Worm (Caenorhabditis elegans) whole organism, L4 larva: ENCODE results near the gene srz-16.

Source experiments
- F10B5.3 ChIP-seq: sonication (generic microtip); optimal IDR thresholded peaks from 2 replicates; lab custom pipeline; 2016; ENCODE audit warnings: mild to moderate bottlenecking, missing genetic modification characterization, missing compliant biosample characterization
- F26F4.8 ChIP-seq: fragments of 200-800 bp; sonication (Bioruptor generic); conservative IDR thresholded peaks from 2 replicates; pipeline ENCODE4 v1.3.6; 2022; ENCODE audit warnings: missing genetic modification characterization, missing compliant biosample characterization
- T20F7.1 ChIP-seq: fragments of 200-800 bp; sonication (Bioruptor generic); optimal IDR thresholded peaks from 2 replicates; lab custom pipeline; 2018; ENCODE audit warnings: mild to moderate bottlenecking, missing genetic modification characterization, missing compliant biosample characterization
- Y75B8A.6 ChIP-seq: fragments of 200-800 bp; sonication (Bioruptor generic); IDR thresholded peaks from 2 replicates; pipeline ENCODE4 v1.3.6; 2022; ENCODE audit warnings: missing genetic modification reagents, missing genetic modification characterization, missing compliant biosample characterization
- ama-1 ChIP-seq: fragments of 150-350 bp; optimal IDR thresholded peaks from 2 replicates; lab custom pipeline; 2014; ENCODE audit warnings: inconsistent platforms, mixed read lengths
- arid-1 ChIP-seq: fragments of 200-800 bp; sonication (Bioruptor generic); conservative IDR thresholded peaks from 2 replicates; pipeline ENCODE4 v1.3.6; 2022; ENCODE audit warnings: missing genetic modification reagents, missing genetic modification characterization, missing compliant biosample characterization
- attf-4 ChIP-seq: sonication (generic microtip); optimal IDR thresholded peaks from 3 replicates; lab custom pipeline; 2017; ENCODE audit warnings: missing biosample characterization, missing genetic modification characterization
- ceh-28 ChIP-seq: fragments of 150-350 bp; optimal IDR thresholded peaks from 2 replicates; lab custom pipeline; 2014; ENCODE audit warnings: missing biosample characterization, missing genetic modification reagents, missing genetic modification characterization
- ceh-62 ChIP-seq: sonication (generic microtip); optimal IDR thresholded peaks from 2 replicates; lab custom pipeline; 2017; ENCODE audit warnings: missing biosample characterization, missing genetic modification characterization
- ces-1 ChIP-seq: fragments of 150-350 bp; sonication (generic microtip); optimal IDR thresholded peaks from 4 replicates; lab custom pipeline; 2014; ENCODE audit warnings: missing biosample characterization, missing genetic modification reagents, missing genetic modification characterization
- daf-16 ChIP-seq, 3 experiments: sonication (generic microtip); optimal IDR thresholded peaks; 2 replicates each; lab custom pipeline; 2016 to 2017; ENCODE audit warnings: missing genetic modification characterization in 3 of 3, missing genetic modification reagents in 3 of 3, mild to moderate bottlenecking in 2 of 3, missing compliant biosample characterization in 2 of 3, missing biosample characterization in 1 of 3, moderate library complexity in 1 of 3
- daf-19 ChIP-seq: fragments of 200-800 bp; sonication (Bioruptor generic); conservative IDR thresholded peaks from 2 replicates; pipeline ENCODE4 v1.3.6; 2022; ENCODE audit warnings: missing genetic modification characterization, missing compliant biosample characterization
- daf-8 ChIP-seq: fragments of 200-800 bp; sonication (Bioruptor generic); IDR thresholded peaks from 2 replicates; pipeline ENCODE4 v1.3.6; 2022; ENCODE audit warnings: missing genetic modification characterization, missing compliant biosample characterization
- dmd-8 ChIP-seq: fragments of 200-800 bp; sonication (Bioruptor generic); IDR thresholded peaks from 2 replicates; pipeline ENCODE4 v1.3.6; 2022; ENCODE audit warnings: missing genetic modification characterization, missing compliant biosample characterization
- dve-1 ChIP-seq: sonication (generic microtip); optimal IDR thresholded peaks from 2 replicates; lab custom pipeline; 2017; ENCODE audit warnings: antibody characterized with exemption, mild to moderate bottlenecking, missing genetic modification characterization, missing compliant biosample characterization; ENCODE audit not compliant: insufficient read depth
- egl-43 ChIP-seq: fragments of 200-800 bp; sonication (Bioruptor generic); IDR thresholded peaks from 2 replicates; pipeline ENCODE4 v1.3.6; 2022; ENCODE audit warnings: missing genetic modification reagents, missing genetic modification characterization, missing compliant biosample characterization
- gei-8 ChIP-seq: fragments of 200-800 bp; sonication (Bioruptor generic); optimal IDR thresholded peaks from 2 replicates; lab custom pipeline; 2018; ENCODE audit warnings: mild to moderate bottlenecking, missing genetic modification characterization, missing compliant biosample characterization
- hif-1 ChIP-seq, 2 experiments: sonication (generic microtip); optimal IDR thresholded peaks; 2 replicates each; lab custom pipeline; 2016 to 2017; ENCODE audit warnings: missing compliant biosample characterization in 2 of 2, missing genetic modification characterization in 2 of 2, missing genetic modification reagents in 2 of 2, missing genotype in 2 of 2, mild to moderate bottlenecking in 1 of 2
- hlh-11 ChIP-seq: fragments of 200-800 bp; sonication (Bioruptor generic); optimal IDR thresholded peaks from 2 replicates; lab custom pipeline; 2018; ENCODE audit warnings: mild to moderate bottlenecking, missing genetic modification characterization, missing compliant biosample characterization
- hlh-30 ChIP-seq: sonication (generic microtip); optimal IDR thresholded peaks from 2 replicates; lab custom pipeline; 2017; ENCODE audit warnings: antibody characterized with exemption, mild to moderate bottlenecking, missing genetic modification characterization, missing compliant biosample characterization; ENCODE audit not compliant: insufficient read depth
- jun-1 ChIP-seq: fragments of 150-350 bp; optimal IDR thresholded peaks from 2 replicates; lab custom pipeline; 2014; ENCODE audit warnings: missing biosample characterization, missing genetic modification reagents, missing genetic modification characterization
- lin-1 ChIP-seq: fragments of 200-800 bp; sonication (Bioruptor generic); IDR thresholded peaks from 2 replicates; pipeline ENCODE4 v1.3.6; 2022; ENCODE audit warnings: missing genetic modification reagents, missing genetic modification characterization, missing compliant biosample characterization
- lin-15B ChIP-seq: fragments of 150-350 bp; sonication (generic microtip); optimal IDR thresholded peaks from 3 replicates; lab custom pipeline; 2014; ENCODE audit warnings: missing biosample characterization, missing genetic modification characterization
- lin-38 ChIP-seq: fragments of 200-800 bp; sonication (Bioruptor generic); IDR thresholded peaks from 2 replicates; pipeline ENCODE4 v1.3.6; 2022; ENCODE audit warnings: missing genetic modification reagents, missing genetic modification characterization, missing compliant biosample characterization
- lir-3 ChIP-seq: sonication (generic microtip); optimal IDR thresholded peaks from 2 replicates; lab custom pipeline; 2016; ENCODE audit warnings: mild to moderate bottlenecking, missing genetic modification characterization, missing compliant biosample characterization
- mxl-2 ChIP-seq: fragments of 200-800 bp; sonication (Bioruptor generic); conservative IDR thresholded peaks from 2 replicates; pipeline ENCODE4 v1.3.6; 2022; ENCODE audit warnings: missing genetic modification reagents, missing genetic modification characterization, missing compliant biosample characterization
- nhr-10 ChIP-seq: fragments of 150-350 bp; optimal IDR thresholded peaks from 2 replicates; lab custom pipeline; 2014; ENCODE audit warnings: missing biosample characterization, missing genetic modification characterization
- nhr-11 ChIP-seq: fragments of 150-350 bp; optimal IDR thresholded peaks from 2 replicates; lab custom pipeline; 2014; ENCODE audit warnings: missing biosample characterization, missing genetic modification characterization
- nhr-25 ChIP-seq: sonication (generic microtip); optimal IDR thresholded peaks from 2 replicates; lab custom pipeline; 2017; ENCODE audit warnings: missing genetic modification characterization, mild to moderate bottlenecking, missing compliant biosample characterization, antibody characterized with exemption, moderate library complexity, borderline replicate concordance; ENCODE audit not compliant: insufficient read depth
- nhr-28 ChIP-seq: fragments of 150-350 bp; optimal IDR thresholded peaks from 2 replicates; lab custom pipeline; 2014; ENCODE audit warnings: missing biosample characterization, missing genetic modification characterization
- nhr-42 ChIP-seq: fragments of 200-800 bp; sonication (Bioruptor generic); IDR thresholded peaks from 2 replicates; pipeline ENCODE4 v1.3.6; 2022; ENCODE audit warnings: missing genetic modification characterization, missing compliant biosample characterization
- nhr-6 ChIP-seq: fragments of 150-350 bp; optimal IDR thresholded peaks from 2 replicates; lab custom pipeline; 2014; ENCODE audit warnings: missing biosample characterization, missing genetic modification characterization
- nhr-76 ChIP-seq: fragments of 150-350 bp; optimal IDR thresholded peaks from 2 replicates; lab custom pipeline; 2014; ENCODE audit warnings: missing biosample characterization, missing genetic modification characterization
- nhr-77 ChIP-seq: fragments of 150-350 bp; optimal IDR thresholded peaks from 2 replicates; lab custom pipeline; 2014; ENCODE audit warnings: missing biosample characterization, missing genetic modification characterization
- php-3 ChIP-seq: fragments of 200-800 bp; sonication (Bioruptor generic); IDR thresholded peaks from 2 replicates; pipeline ENCODE4 v1.3.6; 2022; ENCODE audit warnings: missing genetic modification reagents, missing genetic modification characterization, missing compliant biosample characterization
- saeg-2 ChIP-seq: fragments of 200-800 bp; sonication (Bioruptor generic); IDR thresholded peaks from 2 replicates; pipeline ENCODE4 v1.3.6; 2022; ENCODE audit warnings: missing genetic modification reagents, missing genetic modification characterization, missing compliant biosample characterization
- skn-1 ChIP-seq: fragments of 150-350 bp; optimal IDR thresholded peaks from 2 replicates; lab custom pipeline; 2014; ENCODE audit warnings: missing biosample characterization, missing genetic modification characterization
- snpc-1.2 ChIP-seq: fragments of 200-800 bp; sonication (Bioruptor generic); IDR thresholded peaks from 2 replicates; pipeline ENCODE4 v1.3.6; 2022; ENCODE audit warnings: missing genetic modification reagents, missing genetic modification characterization, missing compliant biosample characterization
- spr-3 ChIP-seq: fragments of 200-800 bp; sonication (Bioruptor generic); optimal IDR thresholded peaks from 2 replicates; lab custom pipeline; 2018; ENCODE audit warnings: mild to moderate bottlenecking, missing genetic modification characterization, missing compliant biosample characterization
- tag-97 ChIP-seq: fragments of 200-800 bp; sonication (Bioruptor generic); IDR thresholded peaks from 2 replicates; pipeline ENCODE4 v1.3.6; 2022; ENCODE audit warnings: missing genetic modification characterization, missing compliant biosample characterization
- tra-1 ChIP-seq: fragments of 200-800 bp; sonication (Bioruptor generic); IDR thresholded peaks from 2 replicates; pipeline ENCODE4 v1.3.6; 2022; ENCODE audit warnings: missing genetic modification reagents, missing genetic modification characterization, missing compliant biosample characterization
- unc-39 ChIP-seq: sonication (generic microtip); optimal IDR thresholded peaks from 2 replicates; lab custom pipeline; 2017; ENCODE audit warnings: missing biosample characterization, missing genetic modification characterization
- zip-11 ChIP-seq: fragments of 200-800 bp; sonication (Bioruptor generic); IDR thresholded peaks from 2 replicates; pipeline ENCODE4 v1.3.6; 2022; ENCODE audit warnings: missing genetic modification characterization, missing compliant biosample characterization
- zip-2 ChIP-seq: fragments of 150-350 bp; optimal IDR thresholded peaks from 2 replicates; lab custom pipeline; 2014; ENCODE audit warnings: missing biosample characterization, missing genetic modification characterization
- ztf-11 ChIP-seq: fragments of 150-350 bp; optimal IDR thresholded peaks from 2 replicates; lab custom pipeline; 2014; ENCODE audit warnings: missing biosample characterization, missing genetic modification characterization
- ztf-7 ChIP-seq: fragments of 150-350 bp; optimal IDR thresholded peaks from 2 replicates; lab custom pipeline; 2014; ENCODE audit warnings: missing biosample characterization, missing genetic modification characterization

srz-16 gene

ce11 chrV:20158223-20158622, 28.3 kb downstream of the srz-16 start, which contains the start of gene F19B2.6:
TSS of gene F19B2.6 (plus strand) at chrV:20158523.
- TF ChIP-seq saeg-2 (no peak), snpc-1.2 (GFP tag; lab: Robert Waterston, UW) (no peak), mxl-2 (GFP tag; lab: Robert Waterston, UW) (no peak), ama-1 (lab: Kevin White, UChicago) (no peak), ceh-62 (tag; lab: Kevin White, UChicago) (no peak), zip-11 (GFP tag; lab: Robert Waterston, UW) (no peak), hif-1 (tag; optimal IDR thresholded peaks at IDR 0.05; lab: Kevin White, UChicago) (no peak), nhr-10 (no peak), daf-19 (GFP tag; lab: Robert Waterston, UW) (no peak), nhr-42 (no peak), ces-1 (no peak), egl-43 (GFP tag; lab: Robert Waterston, UW) (no peak), nhr-25 (tag; lab: Kevin White, UChicago) (no peak), lin-38 (GFP tag; lab: Robert Waterston, UW) (no peak), arid-1 (GFP tag; lab: Robert Waterston, UW) (no peak)

- TF ChIP-seq skn-1 (no peak), hif-1 (tag; optimal IDR thresholded peaks at IDR 0.05; lab: Kevin White, UChicago) (no peak), php-3 (GFP tag; lab: Robert Waterston, UW) (no peak), nhr-76 (tag; lab: Kevin White, UChicago) (no peak)
Observed at ce11 chrV:20151855-20152254, 34.6 kb downstream of the srz-16 start.

ce11 chrV:20151432-20151831, 35.0 kb downstream of the srz-16 start, which contains the start of gene F19B2.7:
TSS of gene F19B2.7 (plus strand) at chrV:20151732.
- TF ChIP-seq daf-16 (GFP tag; optimal IDR thresholded peaks at IDR 0.05; lab: Kevin White, UChicago), result no peak
- TF ChIP-seq daf-16 (tag; optimal IDR thresholded peaks at IDR 0.05; lab: Kevin White, UChicago), result no peak
- TF ChIP-seq hlh-30 (tag; lab: Kevin White, UChicago), result no peak
- no peak for TF ChIP-seq daf-8
- TF ChIP-seq nhr-10, result no peak
- no peak for TF ChIP-seq nhr-28 (tag; lab: Kevin White, UChicago)

ce11 chrV:20147662-20148245, 38.7 kb downstream of the srz-16 start, which contains the start of gene Y113G7A.13:
TSS of gene Y113G7A.13 (plus strand) at chrV:20148195.
- TF ChIP-seq jun-1, result no peak
- TF ChIP-seq attf-4 (tag; lab: Kevin White, UChicago), result no peak
- TF ChIP-seq lir-3 (tag; lab: Kevin White, UChicago), result no peak
- no peak for TF ChIP-seq nhr-11
- no peak for TF ChIP-seq F26F4.8 (GFP tag; lab: Robert Waterston, UW)
- no peak for TF ChIP-seq lin-15B (tag; lab: Kevin White, UChicago)
- TF ChIP-seq nhr-25 (tag; lab: Kevin White, UChicago), result no peak
- peak; percentile 27 for TF ChIP-seq T20F7.1
- TF ChIP-seq ztf-7 (tag; lab: Kevin White, UChicago), result no peak
- TF ChIP-seq unc-39 (tag; lab: Kevin White, UChicago), result no peak
- peak; percentile 80 for TF ChIP-seq dve-1 (tag; lab: Kevin White, UChicago)
- TF ChIP-seq ceh-62 (tag; lab: Kevin White, UChicago), result no peak
- no peak; the same call in 1 of the 2 replicates for TF ChIP-seq php-3 (GFP tag; lab: Robert Waterston, UW)
- peak; percentile 77 for TF ChIP-seq nhr-77 (tag; lab: Kevin White, UChicago)
- peak; percentile 54 for TF ChIP-seq hlh-11 (tag; lab: Kevin White, UChicago)
- TF ChIP-seq lin-1, result peak; percentile 55; the same call in 1 of the 2 replicates
- no peak for TF ChIP-seq F10B5.3 (tag; lab: Kevin White, UChicago)
- no peak for TF ChIP-seq tag-97
- TF ChIP-seq zip-2 (tag; lab: Kevin White, UChicago), result no peak
- no peak for TF ChIP-seq gei-8
- no peak for TF ChIP-seq nhr-6 (tag; lab: Kevin White, UChicago)
- TF ChIP-seq ztf-11 (tag; lab: Kevin White, UChicago), result no peak
- TF ChIP-seq spr-3 (GFP tag; lab: Kevin White, UChicago), result no peak
- TF ChIP-seq ceh-28 (tag; lab: Kevin White, UChicago), result no peak
- TF ChIP-seq Y75B8A.6, result no peak
- no peak for TF ChIP-seq dmd-8 (GFP tag; lab: Robert Waterston, UW)
- peak; percentile 66 for TF ChIP-seq nhr-28 (tag; lab: Kevin White, UChicago)
- TF ChIP-seq tra-1, result no peak
